Worm (Caenorhabditis elegans) whole organism, L3 larva: ENCODE measurements around the gene fbxc-23.
A peak's percentile ranks its signal among the peaks of the same experiment; 100 is the strongest.

Source experiments
- R02D3.7 ChIP-seq: fragments of 150-350 bp; optimal IDR thresholded peaks from 2 replicates; lab custom pipeline; 2014; ENCODE audit warnings: missing biosample characterization, missing genetic modification characterization
- ZK546.5 ChIP-seq: sonication (generic microtip); optimal IDR thresholded peaks from 2 replicates; lab custom pipeline; 2017; ENCODE audit warnings: missing biosample characterization, missing genetic modification characterization
- aly-2 ChIP-seq: fragments of 150-350 bp; optimal IDR thresholded peaks from 2 replicates; lab custom pipeline; 2014; ENCODE audit warnings: missing biosample characterization, missing genetic modification characterization
- ama-1 ChIP-seq: fragments of 150-350 bp; optimal IDR thresholded peaks from 2 replicates; lab custom pipeline; 2018
- ceh-16 ChIP-seq: sonication (generic microtip); optimal IDR thresholded peaks from 2 replicates; lab custom pipeline; 2017; ENCODE audit warnings: missing biosample characterization, missing genetic modification characterization
- ceh-28 ChIP-seq: fragments of 150-350 bp; optimal IDR thresholded peaks from 2 replicates; lab custom pipeline; 2014; ENCODE audit warnings: missing biosample characterization, missing genetic modification reagents, missing genetic modification characterization
- ceh-82 ChIP-seq: fragments of 150-350 bp; optimal IDR thresholded peaks from 2 replicates; lab custom pipeline; 2014; ENCODE audit warnings: missing biosample characterization, missing genetic modification characterization
- ceh-9 ChIP-seq: sonication (generic microtip); optimal IDR thresholded peaks from 2 replicates; lab custom pipeline; 2018; ENCODE audit warnings: missing biosample characterization, missing genetic modification characterization
- daf-12 ChIP-seq: fragments of 150-350 bp; optimal IDR thresholded peaks from 2 replicates; lab custom pipeline; 2014; ENCODE audit warnings: missing biosample characterization, missing genetic modification reagents, missing genetic modification characterization
- egl-27 ChIP-seq: sonication (generic microtip); optimal IDR thresholded peaks from 4 replicates; lab custom pipeline; 2017; ENCODE audit warnings: missing biosample characterization, missing genetic modification reagents, missing genetic modification characterization
- egl-5 ChIP-seq: fragments of 150-350 bp; optimal IDR thresholded peaks from 2 replicates; lab custom pipeline; 2017; ENCODE audit warnings: missing biosample characterization, missing genetic modification reagents, missing genetic modification characterization, inconsistent platforms
- elt-1 ChIP-seq: fragments of 150-350 bp; optimal IDR thresholded peaks from 2 replicates; lab custom pipeline; 2014; ENCODE audit warnings: missing biosample characterization, missing genetic modification characterization
- elt-2 ChIP-seq: sonication (generic microtip); optimal IDR thresholded peaks from 2 replicates; lab custom pipeline; 2016; ENCODE audit warnings: missing genetic modification reagents, mild to moderate bottlenecking, missing genetic modification characterization, missing compliant biosample characterization
- elt-3 ChIP-seq, 3 experiments: fragments of 150-350 bp in 1 of 3; sonication (generic microtip) in 2 of 3; optimal IDR thresholded peaks; 2 replicates in 2 of 3; 4 replicates in 1 of 3; lab custom pipeline; 2014 to 2017; ENCODE audit warnings: missing biosample characterization in 3 of 3, missing genetic modification characterization in 3 of 3
- fkh-10 ChIP-seq: sonication (generic microtip); optimal IDR thresholded peaks from 2 replicates; lab custom pipeline; 2017; ENCODE audit warnings: missing biosample characterization, missing genetic modification reagents, missing genetic modification characterization
- fkh-2 ChIP-seq: fragments of 150-350 bp; optimal IDR thresholded peaks from 2 replicates; lab custom pipeline; 2014; ENCODE audit warnings: missing biosample characterization, missing genetic modification reagents, missing genetic modification characterization
- fos-1 ChIP-seq: fragments of 150-350 bp; optimal IDR thresholded peaks from 2 replicates; lab custom pipeline; 2014; ENCODE audit warnings: missing biosample characterization, missing genetic modification characterization
- hmg-11 ChIP-seq: sonication (generic microtip); optimal IDR thresholded peaks from 2 replicates; lab custom pipeline; 2016; ENCODE audit warnings: missing genetic modification characterization, missing compliant biosample characterization
- jun-1 ChIP-seq: fragments of 150-350 bp; optimal IDR thresholded peaks from 2 replicates; lab custom pipeline; 2014; ENCODE audit warnings: missing biosample characterization, missing genetic modification reagents, missing genetic modification characterization
- lin-15B ChIP-seq: fragments of 150-350 bp; optimal IDR thresholded peaks from 2 replicates; lab custom pipeline; 2014; ENCODE audit warnings: missing biosample characterization, missing genetic modification characterization
- lin-39 ChIP-seq: fragments of 150-350 bp; optimal IDR thresholded peaks from 2 replicates; lab custom pipeline; 2018; ENCODE audit warnings: missing biosample characterization, missing genetic modification reagents, missing genetic modification characterization
- lsy-12 ChIP-seq: sonication (generic microtip); optimal IDR thresholded peaks from 2 replicates; lab custom pipeline; 2016; ENCODE audit warnings: mild to moderate bottlenecking, missing genetic modification characterization, missing compliant biosample characterization
- mdl-1 ChIP-seq: fragments of 150-350 bp; optimal IDR thresholded peaks from 2 replicates; lab custom pipeline; 2014; ENCODE audit warnings: missing biosample characterization, missing genetic modification characterization
- mml-1 ChIP-seq: fragments of 150-350 bp; sonication (generic microtip); optimal IDR thresholded peaks from 3 replicates; lab custom pipeline; 2014; ENCODE audit warnings: missing biosample characterization, missing genetic modification characterization
- nfya-1 ChIP-seq: sonication (generic microtip); optimal IDR thresholded peaks from 2 replicates; lab custom pipeline; 2017; ENCODE audit warnings: missing genetic modification characterization, mild to moderate bottlenecking, missing compliant biosample characterization, antibody characterized with exemption, moderate library complexity; ENCODE audit not compliant: insufficient read depth
- nhr-11 ChIP-seq: fragments of 150-350 bp; optimal IDR thresholded peaks from 2 replicates; lab custom pipeline; 2014; ENCODE audit warnings: missing biosample characterization, missing genetic modification characterization
- nhr-12 ChIP-seq: fragments of 150-350 bp; optimal IDR thresholded peaks from 2 replicates; lab custom pipeline; 2014; ENCODE audit warnings: missing biosample characterization, missing genetic modification characterization
- nhr-23 ChIP-seq: fragments of 150-350 bp; optimal IDR thresholded peaks from 2 replicates; lab custom pipeline; 2014; ENCODE audit warnings: missing biosample characterization, missing genetic modification reagents, missing genetic modification characterization
- nhr-237 ChIP-seq: fragments of 150-350 bp; optimal IDR thresholded peaks from 2 replicates; lab custom pipeline; 2014; ENCODE audit warnings: missing biosample characterization, missing genetic modification characterization
- nhr-25 ChIP-seq: sonication (generic microtip); optimal IDR thresholded peaks from 2 replicates; lab custom pipeline; 2017; ENCODE audit warnings: missing biosample characterization, missing genetic modification characterization
- nhr-28 ChIP-seq: fragments of 150-350 bp; optimal IDR thresholded peaks from 2 replicates; lab custom pipeline; 2014; ENCODE audit warnings: missing biosample characterization, missing genetic modification characterization
- nhr-43 ChIP-seq: sonication (generic microtip); optimal IDR thresholded peaks from 2 replicates; lab custom pipeline; 2016; ENCODE audit warnings: mild to moderate bottlenecking, missing genetic modification characterization, missing compliant biosample characterization; ENCODE audit not compliant: poor library complexity, severe bottlenecking
- nhr-67 ChIP-seq: fragments of 150-350 bp; optimal IDR thresholded peaks from 2 replicates; lab custom pipeline; 2014; ENCODE audit warnings: missing biosample characterization, missing genetic modification characterization
- nhr-76 ChIP-seq: fragments of 150-350 bp; sonication (generic microtip); optimal IDR thresholded peaks from 5 replicates; lab custom pipeline; 2014; ENCODE audit warnings: missing biosample characterization, missing genetic modification characterization
- nhr-77 ChIP-seq: fragments of 150-350 bp; optimal IDR thresholded peaks from 2 replicates; lab custom pipeline; 2014; ENCODE audit warnings: missing biosample characterization, missing genetic modification characterization
- pha-4 ChIP-seq: fragments of 150-350 bp; optimal IDR thresholded peaks from 2 replicates; lab custom pipeline; 2014; ENCODE audit warnings: missing biosample characterization, missing genetic modification reagents, missing genetic modification characterization
- pqm-1 ChIP-seq: fragments of 150-350 bp; optimal IDR thresholded peaks from 2 replicates; lab custom pipeline; 2017; ENCODE audit warnings: missing biosample characterization, missing genetic modification characterization, inconsistent platforms
- skn-1 ChIP-seq: fragments of 150-350 bp; optimal IDR thresholded peaks from 2 replicates; lab custom pipeline; 2014; ENCODE audit warnings: missing biosample characterization, missing genetic modification characterization
- snpc-4 ChIP-seq: fragments of 150-350 bp; optimal IDR thresholded peaks from 2 replicates; lab custom pipeline; 2014; ENCODE audit warnings: missing biosample characterization, missing genetic modification characterization
- tbx-2 ChIP-seq: sonication (generic microtip); optimal IDR thresholded peaks from 2 replicates; lab custom pipeline; 2016; ENCODE audit warnings: mild to moderate bottlenecking, missing genetic modification characterization, missing compliant biosample characterization
- unc-39 ChIP-seq: sonication (generic microtip); optimal IDR thresholded peaks from 4 replicates; lab custom pipeline; 2017; ENCODE audit warnings: missing biosample characterization, missing genetic modification characterization
- unc-62 ChIP-seq: fragments of 150-350 bp; sonication (generic microtip); optimal IDR thresholded peaks from 4 replicates; lab custom pipeline; 2014; ENCODE audit warnings: missing biosample characterization, missing genetic modification reagents, missing genetic modification characterization
- zag-1 ChIP-seq: fragments of 150-350 bp; optimal IDR thresholded peaks from 2 replicates; lab custom pipeline; 2014; ENCODE audit warnings: missing biosample characterization, missing genetic modification characterization
- ztf-11 ChIP-seq: fragments of 150-350 bp; optimal IDR thresholded peaks from 2 replicates; lab custom pipeline; 2014; ENCODE audit warnings: missing biosample characterization, missing genetic modification characterization

Gene fbxc-23

ce11 chrII:13596505-13596977, at the start of gene fbxc-23, which contains the start of gene csc-1:
TSS of gene fbxc-23 (minus strand) at chrII:13596555.
TSS of gene csc-1 (plus strand) at chrII:13596955.
- TF ChIP-seq unc-39 (tag; lab: Kevin White, UChicago): no peak
- TF ChIP-seq pha-4 (tag; lab: Kevin White, UChicago): peak; percentile 64
- TF ChIP-seq aly-2 (tag; lab: Kevin White, UChicago): no peak
- TF ChIP-seq ceh-9: no peak
- TF ChIP-seq ceh-16: no peak
- peak; percentile 58 for TF ChIP-seq snpc-4
- TF ChIP-seq egl-27 (tag; lab: Kevin White, UChicago): no peak
- no peak for TF ChIP-seq elt-3 (tag; optimal IDR thresholded peaks at IDR 0.05; lab: Kevin White, UChicago)
- TF ChIP-seq lin-15B (tag; lab: Kevin White, UChicago): peak; percentile 61
- no peak for TF ChIP-seq nhr-11 (tag; lab: Kevin White, UChicago)
- TF ChIP-seq nhr-67 (tag; lab: Kevin White, UChicago): no peak
- no peak for TF ChIP-seq hmg-11
- TF ChIP-seq unc-62 (GFP tag; lab: Kevin White, UChicago): no peak
- TF ChIP-seq elt-2: peak; percentile 11
- TF ChIP-seq ceh-82: no peak
- no peak for TF ChIP-seq R02D3.7 (tag; lab: Kevin White, UChicago)
- no peak for TF ChIP-seq skn-1 (tag; lab: Kevin White, UChicago)
- TF ChIP-seq lsy-12 (tag; lab: Kevin White, UChicago): no peak
- TF ChIP-seq mdl-1 (tag; lab: Kevin White, UChicago): no peak
- TF ChIP-seq daf-12 (tag; lab: Kevin White, UChicago): no peak
- TF ChIP-seq nhr-237 (tag; lab: Kevin White, UChicago): no peak
- peak; percentile 69 for TF ChIP-seq nhr-23 (tag; lab: Kevin White, UChicago)
- TF ChIP-seq nhr-12 (tag; lab: Kevin White, UChicago): no peak
- no peak for TF ChIP-seq nhr-43
- no peak for TF ChIP-seq egl-5 (tag; lab: Kevin White, UChicago)
- no peak for TF ChIP-seq tbx-2 (tag; lab: Kevin White, UChicago)
- peak; percentile 32 for TF ChIP-seq lin-39 (tag; lab: Kevin White, UChicago)
- no peak for TF ChIP-seq nhr-77 (tag; lab: Kevin White, UChicago)
- TF ChIP-seq jun-1: no peak
- no peak for TF ChIP-seq elt-1
- TF ChIP-seq nhr-25: peak; percentile 22
- TF ChIP-seq ztf-11 (tag; lab: Kevin White, UChicago): no peak
- no peak for TF ChIP-seq pqm-1 (tag; lab: Kevin White, UChicago)
- TF ChIP-seq fos-1 (tag; lab: Kevin White, UChicago): no peak
- no peak for TF ChIP-seq nhr-28
- TF ChIP-seq ZK546.5 (tag; lab: Kevin White, UChicago): no peak
- TF ChIP-seq fkh-2: no peak
- peak; percentile 83 for TF ChIP-seq nfya-1
- TF ChIP-seq ceh-28 (tag; lab: Kevin White, UChicago): no peak
- TF ChIP-seq fkh-10 (GFP tag; lab: Kevin White, UChicago): no peak

- TF ChIP-seq ceh-82: no peak
- peak; percentile 16 for TF ChIP-seq nfya-1
- TF ChIP-seq elt-2: peak; percentile 9
- peak; percentile 45 for TF ChIP-seq hmg-11
- peak; percentile 9 for TF ChIP-seq pha-4 (tag; lab: Kevin White, UChicago)
- no peak for TF ChIP-seq ceh-16
Measured at ce11 chrII:13641311-13641710, 45.0 kb upstream of the fbxc-23 start, which contains the start of gene fbxa-167. TSS of gene fbxa-167 (plus strand) at chrII:13641489.

ce11 chrII:13640210-13640609, 43.9 kb upstream of the fbxc-23 start:
- TF ChIP-seq egl-27 (tag; lab: Kevin White, UChicago): no peak
- TF ChIP-seq lin-39 (tag; lab: Kevin White, UChicago): no peak
- no peak for TF ChIP-seq ceh-16
- no peak for TF ChIP-seq lin-15B (tag; lab: Kevin White, UChicago)
- no peak for TF ChIP-seq lsy-12 (tag; lab: Kevin White, UChicago)
- TF ChIP-seq mdl-1 (tag; lab: Kevin White, UChicago): no peak
- no peak for TF ChIP-seq nhr-43
- TF ChIP-seq nhr-77 (tag; lab: Kevin White, UChicago): no peak
- no peak for TF ChIP-seq zag-1 (tag; lab: Kevin White, UChicago)
- no peak for TF ChIP-seq ama-1 (lab: Kevin White, UChicago)
- no peak for TF ChIP-seq ceh-82
- TF ChIP-seq snpc-4: no peak
- TF ChIP-seq elt-3 (tag; optimal IDR thresholded peaks at IDR 0.05; lab: Kevin White, UChicago): no peak
- TF ChIP-seq fkh-2: no peak
- no peak for TF ChIP-seq mml-1 (tag; lab: Kevin White, UChicago)
- no peak for TF ChIP-seq ceh-9
- no peak for TF ChIP-seq nhr-76 (tag; lab: Kevin White, UChicago)
- no peak for TF ChIP-seq nhr-67 (tag; lab: Kevin White, UChicago)
- peak; percentile 25 for TF ChIP-seq elt-2
- no peak for TF ChIP-seq jun-1
- TF ChIP-seq ztf-11 (tag; lab: Kevin White, UChicago): no peak
- TF ChIP-seq fkh-10 (GFP tag; lab: Kevin White, UChicago): no peak
- TF ChIP-seq nfya-1: peak; percentile 52
- TF ChIP-seq aly-2 (tag; lab: Kevin White, UChicago): no peak
- TF ChIP-seq nhr-25: no peak
- peak; percentile 30 for TF ChIP-seq hmg-11
- peak; percentile 1 for TF ChIP-seq pqm-1 (tag; lab: Kevin White, UChicago)
- peak; percentile 17 for TF ChIP-seq nhr-23 (tag; lab: Kevin White, UChicago)
- TF ChIP-seq R02D3.7 (tag; lab: Kevin White, UChicago): no peak
- peak; percentile 41 for TF ChIP-seq pha-4 (tag; lab: Kevin White, UChicago)
- no peak for TF ChIP-seq unc-62 (GFP tag; lab: Kevin White, UChicago)
- no peak for TF ChIP-seq tbx-2 (tag; lab: Kevin White, UChicago)
